Worm (Caenorhabditis elegans): ENCODE measurements around the gene ztf-28.

The ztf-28 gene

DNA sequence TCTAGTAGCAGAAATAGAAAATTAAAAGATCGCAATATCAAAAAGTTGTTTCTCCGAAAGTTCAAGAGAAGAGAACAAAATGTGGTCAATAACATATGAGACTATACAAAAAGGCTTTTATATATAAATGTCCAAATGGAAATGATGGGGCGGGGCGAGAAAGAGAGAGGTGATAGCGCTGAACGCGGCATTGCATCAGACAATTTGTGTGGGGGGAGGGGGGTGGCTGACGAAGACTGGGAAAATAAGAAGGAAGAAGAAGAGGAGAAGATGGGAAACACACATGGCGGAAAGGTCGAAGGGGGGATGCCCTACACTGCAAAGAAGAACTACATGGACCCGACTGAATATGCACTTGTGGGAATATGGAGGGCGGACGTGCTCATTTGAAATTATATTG lies 44.9 kb downstream of the ztf-28 start:
- TF ChIP-seq zfp-3 (GFP tag; conservative IDR thresholded peaks at IDR 0.05) (no peak), ZK546.5 (tag; optimal IDR thresholded peaks at IDR 0.05) (no peak), aha-1 (tag) (peak; percentile 60), nhr-11 (tag; optimal IDR thresholded peaks at IDR 0.05) (peak; percentile 69), ZK337.2 (GFP tag; IDR thresholded peaks at IDR 0.05) (0 out of 2 replicates have a peak, but pooled peaks have one; percentile 8), mep-1 (tag; optimal IDR thresholded peaks at IDR 0.05) (peak; percentile 36), arid-1 (GFP tag; conservative IDR thresholded peaks at IDR 0.05) (peak; percentile 45; the same call in 1 of the 2 replicates), nhr-28 (tag; optimal IDR thresholded peaks at IDR 0.05) (peak; percentile 63), zip-11 (GFP tag; IDR thresholded peaks at IDR 0.05) (no peak), dmd-9 (GFP tag; IDR thresholded peaks at IDR 0.05) (no peak), pha-4 (GFP tag; IDR thresholded peaks at IDR 0.05) (no peak), pha-4 (tag; optimal IDR thresholded peaks at IDR 0.05) (no peak), hlh-30 (tag; optimal IDR thresholded peaks at IDR 0.05; ENCODE audit: insufficient read depth) (peak; percentile 55), mdl-1 (tag; optimal IDR thresholded peaks at IDR 0.05) (peak in 1 of 2 experiments; percentile 68), tag-97 (GFP tag; IDR thresholded peaks at IDR 0.05) (no peak), R02D3.7 (tag; optimal IDR thresholded peaks at IDR 0.05) (no peak), ceh-28 (tag; optimal IDR thresholded peaks at IDR 0.05) (no peak), gei-8 (GFP tag; optimal IDR thresholded peaks at IDR 0.05) (no peak), dve-1 (tag; optimal IDR thresholded peaks at IDR 0.05; ENCODE audit: insufficient read depth) (peak; percentile 4), ceh-20 (GFP tag; IDR thresholded peaks at IDR 0.05) (no peak), hlh-11 (tag; optimal IDR thresholded peaks at IDR 0.05) (peak; percentile 61), mes-2 (tag; optimal IDR thresholded peaks at IDR 0.05; ENCODE audit: poor library complexity, severe bottlenecking) (peak; percentile 40), lsy-2 (tag; optimal IDR thresholded peaks at IDR 0.05) (peak in 1 of 2 experiments; percentile 13), mxl-3 (GFP tag; optimal IDR thresholded peaks at IDR 0.05) (peak; percentile 95), ama-1 (optimal IDR thresholded peaks at IDR 0.05) (no peak), hmg-1.1 (GFP tag; IDR thresholded peaks at IDR 0.05) (peak; percentile 34; the same call in 1 of the 2 replicates), ctbp-1 (GFP tag; IDR thresholded peaks at IDR 0.05) (peak; percentile 24; the same call in 1 of the 2 replicates), dpl-1 (GFP tag; optimal IDR thresholded peaks at IDR 0.05) (peak; percentile 18), madf-9 (GFP tag; conservative IDR thresholded peaks at IDR 0.05) (no peak), hif-1 (tag; optimal IDR thresholded peaks at IDR 0.05) (peak in 1 of 2 experiments; percentile 7), mxl-2 (GFP tag; conservative IDR thresholded peaks at IDR 0.05) (no peak), nhr-77 (tag; optimal IDR thresholded peaks at IDR 0.05) (no peak), dmd-6 (GFP tag; IDR thresholded peaks at IDR 0.05) (peak; percentile 52), set-16 (GFP tag; IDR thresholded peaks at IDR 0.05) (0 out of 2 replicates have a peak, but pooled peaks have one; percentile 27), mdt-29 (GFP tag; IDR thresholded peaks at IDR 0.05) (no peak), rbr-2 (tag; optimal IDR thresholded peaks at IDR 0.05) (no peak), Y5F2A.4 (GFP tag; optimal IDR thresholded peaks at IDR 0.05) (no peak), jun-1 (tag; optimal IDR thresholded peaks at IDR 0.05) (no peak), zfp-2 (tag; optimal IDR thresholded peaks at IDR 0.05) (no peak)

ce11 chrV:2137010-2137409 lies 46.5 kb downstream of the ztf-28 start:
- TF ChIP-seq T20F7.1 (GFP tag; optimal IDR thresholded peaks at IDR 0.05) (no peak), Y48G9A.11 (GFP tag; IDR thresholded peaks at IDR 0.05) (no peak), zag-1 (tag; optimal IDR thresholded peaks at IDR 0.05) (no peak), dmd-6 (GFP tag; IDR thresholded peaks at IDR 0.05) (peak; percentile 62), madf-9 (GFP tag; conservative IDR thresholded peaks at IDR 0.05) (no peak), daf-16 (GFP tag; optimal IDR thresholded peaks at IDR 0.05) (no peak), daf-16 (tag; optimal IDR thresholded peaks at IDR 0.05) (peak; percentile 37)

All from whole organism, L4 larva.